Fruit fly (Drosophila melanogaster): ENCODE data around the gene CG5225.

- no peak for TF ChIP-seq usp (GFP tag; optimal IDR thresholded peaks at IDR 0.05)
- no peak for TF ChIP-seq lola (GFP tag; optimal IDR thresholded peaks at IDR 0.05)
- TF ChIP-seq br (GFP tag; optimal IDR thresholded peaks at IDR 0.05), result no peak
- TF ChIP-seq Vsx2 (GFP tag; optimal IDR thresholded peaks at IDR 0.05; ENCODE audit: partially characterized antibody), result no peak
- no peak for TF ChIP-seq Dfd (GFP tag; optimal IDR thresholded peaks at IDR 0.05)
- TF ChIP-seq Rel (GFP tag; optimal IDR thresholded peaks at IDR 0.05), result no peak
- TF ChIP-seq Rel (tag; optimal IDR thresholded peaks at IDR 0.05), result no peak
- TF ChIP-seq Mio (GFP tag; optimal IDR thresholded peaks at IDR 0.05), result no peak
- TF ChIP-seq Myc (optimal IDR thresholded peaks at IDR 0.05), result no peak
These were observed 45.5 kb upstream of the CG5225 start for dm6 chr3R:16983001-16983400.
